Worm (Caenorhabditis elegans) whole organism, L4 larva: ENCODE measurements around the gene nhr-88.

ENCODE experiments used
- D1046.2 ChIP-seq: fragments of 200-800 bp; sonication (Bioruptor generic); IDR thresholded peaks from 2 replicates; pipeline ENCODE4 v1.3.6; 2022; ENCODE audit warnings: missing genetic modification characterization, missing compliant biosample characterization
- F49E8.2 ChIP-seq: sonication (generic microtip); optimal IDR thresholded peaks from 2 replicates; lab custom pipeline; 2016; ENCODE audit warnings: missing compliant biosample characterization, mild to moderate bottlenecking, missing genetic modification characterization, borderline replicate concordance
- R02D3.7 ChIP-seq: fragments of 150-350 bp; sonication (generic microtip); optimal IDR thresholded peaks from 3 replicates; lab custom pipeline; 2014; ENCODE audit warnings: missing biosample characterization, missing genetic modification characterization
- Y105C5A.15 ChIP-seq: fragments of 200-800 bp; sonication (Bioruptor generic); IDR thresholded peaks from 2 replicates; pipeline ENCODE4 v1.3.6; 2022; ENCODE audit warnings: missing genetic modification characterization, missing compliant biosample characterization
- Y75B8A.6 ChIP-seq: fragments of 200-800 bp; sonication (Bioruptor generic); IDR thresholded peaks from 2 replicates; pipeline ENCODE4 v1.3.6; 2022; ENCODE audit warnings: missing genetic modification reagents, missing genetic modification characterization, missing compliant biosample characterization
- aha-1 ChIP-seq: fragments of 150-350 bp; peaks from one replicate; lab custom pipeline; 2014; ENCODE audit warnings: missing biosample characterization, missing genetic modification characterization
- ceh-20 ChIP-seq: fragments of 200-800 bp; sonication (Bioruptor generic); IDR thresholded peaks from 2 replicates; pipeline ENCODE4 v1.3.6; 2022; ENCODE audit warnings: missing genetic modification reagents, missing genetic modification characterization, missing compliant biosample characterization
- dmd-6 ChIP-seq: fragments of 200-800 bp; sonication (Bioruptor generic); IDR thresholded peaks from 2 replicates; pipeline ENCODE4 v1.3.6; 2022; ENCODE audit warnings: missing genetic modification reagents, missing genetic modification characterization, missing compliant biosample characterization
- dmd-8 ChIP-seq: fragments of 200-800 bp; sonication (Bioruptor generic); IDR thresholded peaks from 2 replicates; pipeline ENCODE4 v1.3.6; 2022; ENCODE audit warnings: missing genetic modification characterization, missing compliant biosample characterization
- dmd-9 ChIP-seq: fragments of 200-800 bp; sonication (Bioruptor generic); IDR thresholded peaks from 2 replicates; pipeline ENCODE4 v1.3.6; 2022; ENCODE audit warnings: missing genetic modification reagents, missing genetic modification characterization, missing compliant biosample characterization
- duxl-1 ChIP-seq: sonication (generic microtip); optimal IDR thresholded peaks from 2 replicates; lab custom pipeline; 2016; ENCODE audit warnings: mild to moderate bottlenecking, missing genetic modification characterization, moderate library complexity, missing compliant biosample characterization; ENCODE audit not compliant: poor library complexity
- fos-1 ChIP-seq: fragments of 150-350 bp; optimal IDR thresholded peaks from 2 replicates; lab custom pipeline; 2014; ENCODE audit warnings: missing biosample characterization, missing genetic modification characterization
- hif-1 ChIP-seq, 2 experiments: sonication (generic microtip); optimal IDR thresholded peaks; 2 replicates each; lab custom pipeline; 2016 to 2017; ENCODE audit warnings: missing compliant biosample characterization in 2 of 2, missing genetic modification characterization in 2 of 2, missing genetic modification reagents in 2 of 2, missing genotype in 2 of 2, mild to moderate bottlenecking in 1 of 2
- hlh-11 ChIP-seq: fragments of 200-800 bp; sonication (Bioruptor generic); optimal IDR thresholded peaks from 2 replicates; lab custom pipeline; 2018; ENCODE audit warnings: mild to moderate bottlenecking, missing genetic modification characterization, missing compliant biosample characterization
- hlh-30 ChIP-seq: sonication (generic microtip); optimal IDR thresholded peaks from 2 replicates; lab custom pipeline; 2017; ENCODE audit warnings: antibody characterized with exemption, mild to moderate bottlenecking, missing genetic modification characterization, missing compliant biosample characterization; ENCODE audit not compliant: insufficient read depth
- lin-15B ChIP-seq: fragments of 150-350 bp; sonication (generic microtip); optimal IDR thresholded peaks from 3 replicates; lab custom pipeline; 2014; ENCODE audit warnings: missing biosample characterization, missing genetic modification characterization
- lin-39 ChIP-seq: fragments of 150-350 bp; optimal IDR thresholded peaks from 2 replicates; lab custom pipeline; 2014; ENCODE audit warnings: missing biosample characterization, missing genetic modification reagents, missing genetic modification characterization
- lir-3 ChIP-seq: sonication (generic microtip); optimal IDR thresholded peaks from 2 replicates; lab custom pipeline; 2016; ENCODE audit warnings: mild to moderate bottlenecking, missing genetic modification characterization, missing compliant biosample characterization
- madf-5 ChIP-seq, 2 experiments: fragments of 200-800 bp; sonication (Bioruptor generic); IDR thresholded peaks; 2 replicates each; pipeline ENCODE4 v1.3.6; 2022; ENCODE audit warnings: missing compliant biosample characterization in 2 of 2, missing genetic modification characterization in 2 of 2
- mdl-1 ChIP-seq, 2 experiments: fragments of 150-350 bp in 1 of 2; sonication (generic microtip) in 1 of 2; optimal IDR thresholded peaks; 2 replicates each; lab custom pipeline; 2014 to 2017; ENCODE audit warnings: missing biosample characterization in 2 of 2, missing genetic modification characterization in 2 of 2
- mes-2 ChIP-seq: sonication (generic microtip); optimal IDR thresholded peaks from 2 replicates; lab custom pipeline; 2016; ENCODE audit warnings: missing genotype, mild to moderate bottlenecking, missing genetic modification characterization, missing compliant biosample characterization; ENCODE audit not compliant: poor library complexity, severe bottlenecking
- nhr-10 ChIP-seq: fragments of 150-350 bp; optimal IDR thresholded peaks from 2 replicates; lab custom pipeline; 2014; ENCODE audit warnings: missing biosample characterization, missing genetic modification characterization
- nhr-28 ChIP-seq: fragments of 150-350 bp; optimal IDR thresholded peaks from 2 replicates; lab custom pipeline; 2014; ENCODE audit warnings: missing biosample characterization, missing genetic modification characterization
- nhr-41 ChIP-seq: fragments of 200-800 bp; sonication (Bioruptor generic); IDR thresholded peaks from 2 replicates; pipeline ENCODE4 v1.3.6; 2022; ENCODE audit warnings: missing genetic modification reagents, missing genetic modification characterization, missing compliant biosample characterization
- nhr-48 ChIP-seq: sonication (generic microtip); optimal IDR thresholded peaks from 2 replicates; lab custom pipeline; 2016; ENCODE audit warnings: mild to moderate bottlenecking, missing genetic modification characterization, missing compliant biosample characterization
- nhr-77 ChIP-seq: fragments of 150-350 bp; optimal IDR thresholded peaks from 2 replicates; lab custom pipeline; 2014; ENCODE audit warnings: missing biosample characterization, missing genetic modification characterization
- php-3 ChIP-seq: fragments of 200-800 bp; sonication (Bioruptor generic); IDR thresholded peaks from 2 replicates; pipeline ENCODE4 v1.3.6; 2022; ENCODE audit warnings: missing genetic modification reagents, missing genetic modification characterization, missing compliant biosample characterization
- spr-3 ChIP-seq: fragments of 200-800 bp; sonication (Bioruptor generic); optimal IDR thresholded peaks from 2 replicates; lab custom pipeline; 2018; ENCODE audit warnings: mild to moderate bottlenecking, missing genetic modification characterization, missing compliant biosample characterization
- tra-1 ChIP-seq: fragments of 200-800 bp; sonication (Bioruptor generic); IDR thresholded peaks from 2 replicates; pipeline ENCODE4 v1.3.6; 2022; ENCODE audit warnings: missing genetic modification reagents, missing genetic modification characterization, missing compliant biosample characterization
- unc-62 ChIP-seq, 3 experiments: fragments of 150-350 bp in 1 of 3; sonication (generic microtip); optimal IDR thresholded peaks in 2 of 3; peaks in 1 of 3; 1 replicate in 1 of 3; 2 replicates in 2 of 3; lab custom pipeline; 2014 to 2017; ENCODE audit warnings: missing biosample characterization in 3 of 3, missing genetic modification characterization in 3 of 3, missing genetic modification reagents in 3 of 3, missing genotype in 1 of 3
- zag-1 ChIP-seq: fragments of 150-350 bp; optimal IDR thresholded peaks from 2 replicates; lab custom pipeline; 2014; ENCODE audit warnings: missing biosample characterization, missing genetic modification characterization
- zfp-3 ChIP-seq: fragments of 200-800 bp; sonication (Bioruptor generic); conservative IDR thresholded peaks from 2 replicates; pipeline ENCODE4 v1.3.6; 2022; ENCODE audit warnings: missing genetic modification reagents, missing genetic modification characterization, missing compliant biosample characterization
- zip-11 ChIP-seq: fragments of 200-800 bp; sonication (Bioruptor generic); IDR thresholded peaks from 2 replicates; pipeline ENCODE4 v1.3.6; 2022; ENCODE audit warnings: missing genetic modification characterization, missing compliant biosample characterization
- zip-2 ChIP-seq: fragments of 150-350 bp; optimal IDR thresholded peaks from 2 replicates; lab custom pipeline; 2014; ENCODE audit warnings: missing biosample characterization, missing genetic modification characterization
- ztf-11 ChIP-seq: fragments of 150-350 bp; optimal IDR thresholded peaks from 2 replicates; lab custom pipeline; 2014; ENCODE audit warnings: missing biosample characterization, missing genetic modification characterization

Gene nhr-88

DNA sequence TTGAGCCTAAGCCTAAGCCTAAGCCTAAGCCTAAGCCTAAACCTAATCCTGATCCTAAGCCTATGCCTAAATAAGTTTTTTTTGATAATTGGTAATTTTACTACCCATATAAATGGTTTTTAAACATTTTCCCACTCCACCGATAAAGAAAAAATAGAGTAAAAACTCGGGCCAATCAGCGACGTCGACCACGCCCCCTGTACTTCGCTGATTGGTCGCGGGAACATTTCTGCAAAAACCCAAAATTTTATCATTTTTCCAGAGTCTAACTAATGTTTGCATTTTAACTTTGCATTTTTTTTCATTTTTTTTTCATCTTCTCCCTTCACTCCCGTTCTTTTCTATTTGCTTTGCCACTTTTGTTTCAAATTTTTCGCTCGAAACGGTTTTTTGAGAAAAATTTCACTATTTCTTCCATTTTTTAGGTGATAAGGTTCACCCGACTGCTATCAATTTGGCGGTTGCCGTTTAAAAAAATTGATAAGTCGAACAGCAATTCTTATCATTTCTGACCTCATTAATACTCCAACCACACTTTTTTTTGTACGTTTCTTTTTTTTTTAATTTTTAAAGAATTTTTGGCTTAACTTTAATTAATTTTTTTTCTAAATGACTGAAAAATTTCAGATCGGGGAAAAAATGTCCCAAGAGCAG lies 37.9 kb downstream of the nhr-88 start, which contains the start of gene C41H7.2 (continued):
- TF ChIP-seq dmd-9 (GFP tag; lab: Robert Waterston, UW) (no peak), dmd-8 (no peak), spr-3 (GFP tag; lab: Kevin White, UChicago) (no peak), Y105C5A.15 (GFP tag; lab: Robert Waterston, UW) (no peak), nhr-48 (tag; lab: Kevin White, UChicago) (no peak)

DNA sequence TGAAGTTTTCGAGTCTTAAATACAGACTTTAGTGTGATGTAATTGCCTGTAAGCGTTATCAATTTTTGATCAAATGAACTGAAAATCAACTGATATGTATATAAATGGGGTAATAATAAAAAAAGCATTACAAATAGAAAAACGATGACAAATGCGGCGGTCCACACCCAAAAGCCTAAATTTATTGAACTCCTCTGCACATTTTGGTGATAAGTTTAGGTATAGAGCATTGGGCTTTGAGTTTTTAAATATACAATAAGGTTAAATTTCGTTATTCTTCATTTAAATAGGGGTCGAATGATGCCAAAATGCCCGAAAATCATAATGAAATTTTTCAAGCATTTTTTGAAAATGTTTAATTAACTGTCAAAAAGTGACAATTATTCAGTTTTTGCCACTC lies 43.4 kb downstream of the nhr-88 start, which contains the start of gene clec-3:
Gene clec-3, minus strand, starts transcription at position 101 of the 400 bp plus-strand sequence.
- no peak for TF ChIP-seq zag-1
- no peak for TF ChIP-seq nhr-41 (GFP tag; lab: Robert Waterston, UW)
- no peak for TF ChIP-seq dmd-6 (GFP tag; lab: Robert Waterston, UW)
- TF ChIP-seq duxl-1 (tag; lab: Kevin White, UChicago), result no peak
- TF ChIP-seq zfp-3 (GFP tag; lab: Robert Waterston, UW), result no peak
- no peak for TF ChIP-seq Y75B8A.6 (GFP tag; lab: Robert Waterston, UW)
- no peak for TF ChIP-seq nhr-77 (tag; lab: Kevin White, UChicago)
- no peak for TF ChIP-seq madf-5 (GFP tag; IDR thresholded peaks at IDR 0.05; lab: Robert Waterston, UW)
- no peak for TF ChIP-seq php-3 (GFP tag; lab: Robert Waterston, UW)
- TF ChIP-seq aha-1 (tag; lab: Kevin White, UChicago), result no peak
- TF ChIP-seq nhr-10, result no peak
- no peak for TF ChIP-seq mes-2 (tag; lab: Kevin White, UChicago)
- TF ChIP-seq zip-11, result no peak
- TF ChIP-seq, all 104 proteins: peak for 0

DNA sequence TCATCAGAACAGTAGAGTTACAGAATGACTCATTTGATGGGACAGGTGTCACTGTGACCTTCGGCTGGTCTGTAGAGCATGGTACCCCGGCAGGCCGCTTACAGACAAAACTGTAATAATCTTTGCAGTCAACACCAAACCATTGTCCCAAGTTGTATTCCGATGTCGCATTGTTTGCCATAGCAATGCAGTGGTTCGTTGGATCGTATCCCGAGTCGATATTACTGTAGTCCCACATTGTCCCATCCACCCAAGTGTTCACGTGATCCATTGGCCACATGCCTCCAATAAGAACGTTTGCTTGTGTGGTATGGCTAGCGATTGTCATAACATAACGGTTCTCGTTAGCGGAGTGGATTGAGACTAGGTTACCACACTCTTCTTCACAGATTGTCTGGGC lies 44.5 kb downstream of the nhr-88 start:
- TF ChIP-seq unc-62 (GFP tag; optimal IDR thresholded peaks at IDR 0.05 in 1 of 2; lab: Kevin White, UChicago) (peak in 1 of 2 experiments; percentile 91), unc-62 (tag; optimal IDR thresholded peaks at IDR 0.05; lab: Kevin White, UChicago) (no peak), tra-1 (GFP tag; lab: Robert Waterston, UW) (no peak), ztf-11 (tag; lab: Kevin White, UChicago) (no peak)

DNA sequence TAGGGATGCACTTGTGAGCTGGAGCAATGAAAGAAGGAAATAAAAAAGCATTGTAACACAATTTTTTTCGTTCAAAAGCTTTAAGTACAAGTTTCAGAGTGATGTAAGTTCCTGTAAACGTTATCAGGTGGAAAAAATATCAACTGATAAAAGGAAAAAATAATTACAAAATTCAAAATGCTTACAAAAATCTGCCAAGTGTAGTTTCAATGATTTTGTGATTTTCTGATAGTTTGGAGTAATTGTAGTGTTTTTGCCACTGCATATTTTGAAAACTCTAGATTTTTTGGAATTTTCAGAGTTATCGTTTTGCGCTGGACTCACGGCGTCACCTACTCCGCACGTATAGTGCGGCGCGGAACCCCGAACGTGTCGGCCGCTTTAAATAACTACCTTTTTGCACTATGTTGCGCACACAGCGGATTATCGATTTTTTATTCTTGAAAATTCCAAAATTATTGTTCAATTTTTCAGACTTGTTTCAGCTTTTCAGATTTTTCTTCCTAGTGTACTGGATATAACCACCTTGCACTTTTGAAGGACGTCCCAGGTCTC lies 47.0 kb downstream of the nhr-88 start, which contains the start of gene clec-2:
Gene clec-2, minus strand, starts transcription at position 51 of the 555 bp plus-strand sequence.
- TF ChIP-seq aha-1 (tag; lab: Kevin White, UChicago) (peak; percentile 7), F49E8.2 (no peak)

DNA sequence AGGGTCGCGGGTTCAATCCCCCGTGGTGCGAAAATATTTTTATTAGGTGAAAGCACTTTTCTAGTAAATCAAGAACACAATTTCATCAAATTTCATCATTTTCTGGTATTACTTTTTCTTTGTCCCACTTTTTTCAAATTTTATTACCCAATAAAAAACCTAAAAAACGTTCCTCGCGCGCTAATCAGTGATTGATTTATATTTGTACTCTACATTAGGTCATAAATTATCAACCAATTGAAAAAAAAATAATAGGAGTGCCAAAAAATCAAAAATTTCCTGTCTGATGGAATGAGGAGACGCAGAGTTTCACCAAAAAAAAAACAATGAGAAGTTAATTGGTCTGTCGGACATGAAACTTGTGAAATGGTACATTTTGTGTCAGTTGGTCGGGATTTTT lies 48.2 kb downstream of the nhr-88 start:
- peak; percentile 86 for TF ChIP-seq ceh-20 (GFP tag; lab: Robert Waterston, UW)
- TF ChIP-seq php-3 (GFP tag; lab: Robert Waterston, UW), result peak; percentile 83
- TF ChIP-seq dmd-6 (GFP tag; lab: Robert Waterston, UW), result 0 out of 2 replicates have a peak, but pooled peaks have one; percentile 8
- no peak for TF ChIP-seq zip-2 (tag; lab: Kevin White, UChicago)
- TF ChIP-seq fos-1, result no peak
- TF ChIP-seq tra-1 (GFP tag; lab: Robert Waterston, UW), result 0 out of 2 replicates have a peak, but pooled peaks have one; percentile 14
- peak; percentile 18 for TF ChIP-seq nhr-28 (tag; lab: Kevin White, UChicago)
- TF ChIP-seq D1046.2 (GFP tag; lab: Robert Waterston, UW), result no peak

DNA sequence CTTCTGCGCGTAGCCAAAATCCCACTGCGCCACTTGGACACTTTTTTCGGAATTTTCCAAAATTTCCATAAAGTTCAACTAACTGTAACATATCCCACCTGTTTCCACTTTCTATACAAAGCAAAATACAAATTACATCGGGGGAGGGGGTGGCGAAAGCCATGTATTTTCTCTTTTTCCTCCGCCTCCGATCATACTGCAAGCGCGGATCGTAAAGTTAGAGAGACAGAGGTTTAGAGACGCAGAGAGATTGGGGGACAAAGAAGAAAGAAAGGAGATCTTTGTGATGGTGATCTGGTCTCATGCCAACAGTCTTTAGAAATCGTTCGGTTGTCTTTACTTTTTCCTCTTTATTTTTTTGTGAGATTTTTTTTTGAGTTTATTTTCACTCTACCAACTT lies 51.8 kb downstream of the nhr-88 start:
- no peak for TF ChIP-seq hif-1 (tag; optimal IDR thresholded peaks at IDR 0.05; lab: Kevin White, UChicago)
- no peak for TF ChIP-seq lir-3 (tag; lab: Kevin White, UChicago)
- peak; percentile 2 for TF ChIP-seq hlh-30 (tag; lab: Kevin White, UChicago)
- TF ChIP-seq zag-1, result no peak
- no peak for TF ChIP-seq mdl-1 (tag; optimal IDR thresholded peaks at IDR 0.05; lab: Kevin White, UChicago)
- TF ChIP-seq nhr-28 (tag; lab: Kevin White, UChicago), result peak; percentile 2
- no peak for TF ChIP-seq lin-15B (tag; lab: Kevin White, UChicago)
- no peak for TF ChIP-seq lin-39 (tag; lab: Kevin White, UChicago)
- TF ChIP-seq R02D3.7 (tag; lab: Kevin White, UChicago), result no peak
- no peak for TF ChIP-seq zfp-3 (GFP tag; lab: Robert Waterston, UW)
- peak; percentile 4 for TF ChIP-seq hlh-11 (tag; lab: Kevin White, UChicago)
- peak; percentile 37 for TF ChIP-seq aha-1 (tag; lab: Kevin White, UChicago)
